Worm (Caenorhabditis elegans) whole organism, L2 larva: ENCODE data around the gene abu-15.

Source experiments
- alr-1 ChIP-seq: fragments of 150-350 bp; optimal IDR thresholded peaks from 2 replicates; lab custom pipeline; 2014; ENCODE audit warnings: missing biosample characterization, missing genetic modification characterization
- lsy-2 ChIP-seq, 2 experiments: fragments of 150-350 bp in 1 of 2; sonication (generic microtip) in 1 of 2; optimal IDR thresholded peaks; 2 replicates each; lab custom pipeline; 2014 to 2017; ENCODE audit warnings: missing biosample characterization in 2 of 2, missing genetic modification characterization in 2 of 2
- nhr-25 ChIP-seq: fragments of 150-350 bp; sonication (generic microtip); optimal IDR thresholded peaks from 3 replicates; lab custom pipeline; 2014; ENCODE audit warnings: missing biosample characterization, missing genetic modification characterization
- sem-4 ChIP-seq: fragments of 150-350 bp; optimal IDR thresholded peaks from 2 replicates; lab custom pipeline; 2014; ENCODE audit warnings: missing biosample characterization, missing genetic modification reagents, missing genetic modification characterization
- snpc-4 ChIP-seq: fragments of 150-350 bp; optimal IDR thresholded peaks from 2 replicates; lab custom pipeline; 2014; ENCODE audit warnings: missing biosample characterization, missing genetic modification characterization
- unc-39 ChIP-seq: fragments of 150-350 bp; optimal IDR thresholded peaks from 2 replicates; lab custom pipeline; 2014; ENCODE audit warnings: missing biosample characterization, missing genetic modification characterization
- unc-62 ChIP-seq: fragments of 150-350 bp; optimal IDR thresholded peaks from 2 replicates; lab custom pipeline; 2014; ENCODE audit warnings: missing biosample characterization, missing genetic modification reagents, missing genetic modification characterization
- zag-1 ChIP-seq: fragments of 150-350 bp; optimal IDR thresholded peaks from 2 replicates; lab custom pipeline; 2014; ENCODE audit warnings: missing biosample characterization, missing genetic modification characterization
- ztf-11 ChIP-seq: sonication (generic microtip); optimal IDR thresholded peaks from 2 replicates; lab custom pipeline; 2017; ENCODE audit warnings: missing biosample characterization, missing genetic modification characterization

- TF ChIP-seq unc-62 (GFP tag; lab: Kevin White, UChicago) (no peak), ztf-11 (tag; lab: Kevin White, UChicago) (no peak), nhr-25 (tag; lab: Kevin White, UChicago) (no peak), sem-4 (tag; lab: Kevin White, UChicago) (no peak), unc-39 (no peak), zag-1 (no peak), snpc-4 (no peak), lsy-2 (tag; optimal IDR thresholded peaks at IDR 0.05; lab: Kevin White, UChicago) (no peak), alr-1 (tag; lab: Kevin White, UChicago) (no peak)
Measured at ce11 chrV:5203643-5204042, 45.2 kb downstream of the abu-15 start.
